Worm (Caenorhabditis elegans) whole organism, late embryonic: ENCODE data around the gene F11C7.2.

Source experiments
- C08G9.2 ChIP-seq: sonication (generic microtip); optimal IDR thresholded peaks from 2 replicates; lab custom pipeline; 2016; ENCODE audit warnings: mild to moderate bottlenecking, missing genetic modification characterization, moderate library complexity, missing compliant biosample characterization
- C38D4.7 ChIP-seq: fragments of 200-800 bp; sonication (Bioruptor generic); optimal IDR thresholded peaks from 2 replicates; lab custom pipeline; 2018; ENCODE audit warnings: mild to moderate bottlenecking, missing genetic modification characterization, moderate library complexity, missing compliant biosample characterization
- K09A11.1 ChIP-seq: sonication (generic microtip); optimal IDR thresholded peaks from 2 replicates; lab custom pipeline; 2017; ENCODE audit warnings: antibody characterized with exemption, mild to moderate bottlenecking, missing genetic modification characterization, missing compliant biosample characterization; ENCODE audit not compliant: insufficient read depth
- T23F11.4 ChIP-seq: fragments of 200-800 bp; sonication (Bioruptor generic); optimal IDR thresholded peaks from 2 replicates; lab custom pipeline; 2018; ENCODE audit warnings: mild to moderate bottlenecking, missing genetic modification characterization, missing compliant biosample characterization
- Y22D7AL.16 ChIP-seq: sonication (generic microtip); optimal IDR thresholded peaks from 2 replicates; lab custom pipeline; 2016; ENCODE audit warnings: missing genetic modification characterization, missing compliant biosample characterization
- ahr-1 ChIP-seq: sonication (generic microtip); optimal IDR thresholded peaks from 2 replicates; lab custom pipeline; 2016; ENCODE audit warnings: missing genetic modification characterization, missing compliant biosample characterization
- ama-1 ChIP-seq: fragments of 150-350 bp; optimal IDR thresholded peaks from 2 replicates; lab custom pipeline; 2014
- ceh-18 ChIP-seq: sonication (generic microtip); optimal IDR thresholded peaks from 2 replicates; lab custom pipeline; 2016; ENCODE audit warnings: missing genetic modification characterization, missing compliant biosample characterization
- ceh-2 ChIP-seq: sonication (generic microtip); optimal IDR thresholded peaks from 2 replicates; lab custom pipeline; 2016; ENCODE audit warnings: missing genotype, missing genetic modification characterization, missing compliant biosample characterization
- ceh-22 ChIP-seq: sonication (generic microtip); optimal IDR thresholded peaks from 2 replicates; lab custom pipeline; 2017; ENCODE audit warnings: missing biosample characterization, missing genetic modification characterization
- ceh-24 ChIP-seq: sonication (generic microtip); optimal IDR thresholded peaks from 2 replicates; lab custom pipeline; 2016; ENCODE audit warnings: mild to moderate bottlenecking, missing genetic modification characterization, missing compliant biosample characterization
- ceh-34 ChIP-seq: sonication (generic microtip); optimal IDR thresholded peaks from 2 replicates; lab custom pipeline; 2016; ENCODE audit warnings: mild to moderate bottlenecking, missing genetic modification characterization, missing compliant biosample characterization
- ceh-45 ChIP-seq: fragments of 200-800 bp; sonication (Bioruptor generic); IDR thresholded peaks from 2 replicates; pipeline ENCODE4 v1.3.6; 2022; ENCODE audit warnings: missing genetic modification reagents, missing genetic modification characterization, missing compliant biosample characterization
- ceh-6 ChIP-seq: fragments of 200-800 bp; sonication (Bioruptor generic); optimal IDR thresholded peaks from 2 replicates; lab custom pipeline; 2018; ENCODE audit warnings: mild to moderate bottlenecking, missing genetic modification characterization, missing compliant biosample characterization
- dmd-4 ChIP-seq: sonication (generic microtip); optimal IDR thresholded peaks from 2 replicates; lab custom pipeline; 2016; ENCODE audit warnings: borderline replicate concordance, missing genetic modification characterization, missing compliant biosample characterization
- elt-2 ChIP-seq: sonication (generic microtip); optimal IDR thresholded peaks from 2 replicates; lab custom pipeline; 2016; ENCODE audit warnings: missing genetic modification reagents, missing genetic modification characterization, missing compliant biosample characterization
- elt-4 ChIP-seq: sonication (generic microtip); optimal IDR thresholded peaks from 2 replicates; lab custom pipeline; 2016; ENCODE audit warnings: missing genetic modification characterization, missing compliant biosample characterization
- ets-4 ChIP-seq: sonication (generic microtip); optimal IDR thresholded peaks from 2 replicates; lab custom pipeline; 2016; ENCODE audit warnings: missing genetic modification characterization, missing compliant biosample characterization
- fkh-10 ChIP-seq: fragments of 150-350 bp; optimal IDR thresholded peaks from 2 replicates; lab custom pipeline; 2014; ENCODE audit warnings: missing biosample characterization, missing genetic modification reagents, missing genetic modification characterization
- gmeb-2 ChIP-seq: sonication (generic microtip); optimal IDR thresholded peaks from 2 replicates; lab custom pipeline; 2016; ENCODE audit warnings: missing genetic modification characterization, inconsistent platforms, missing compliant biosample characterization
- hlh-13 ChIP-seq: fragments of 200-800 bp; sonication (Bioruptor generic); optimal IDR thresholded peaks from 2 replicates; lab custom pipeline; 2018; ENCODE audit warnings: mild to moderate bottlenecking, missing genetic modification characterization, missing compliant biosample characterization
- hlh-30 ChIP-seq: sonication (generic microtip); optimal IDR thresholded peaks from 2 replicates; lab custom pipeline; 2017; ENCODE audit warnings: antibody characterized with exemption, missing genetic modification characterization, missing compliant biosample characterization; ENCODE audit not compliant: insufficient read depth
- hlh-6 ChIP-seq: sonication (generic microtip); optimal IDR thresholded peaks from 2 replicates; lab custom pipeline; 2016; ENCODE audit warnings: missing genotype, missing genetic modification characterization, missing compliant biosample characterization
- lin-11 ChIP-seq: fragments of 200-800 bp; sonication (Bioruptor generic); optimal IDR thresholded peaks from 2 replicates; lab custom pipeline; 2018; ENCODE audit warnings: mild to moderate bottlenecking, missing genetic modification characterization, missing compliant biosample characterization
- nfya-1 ChIP-seq: sonication (generic microtip); optimal IDR thresholded peaks from 2 replicates; lab custom pipeline; 2017; ENCODE audit warnings: missing genetic modification characterization, mild to moderate bottlenecking, missing compliant biosample characterization, antibody characterized with exemption, moderate library complexity
- odd-2 ChIP-seq: sonication (generic microtip); optimal IDR thresholded peaks from 2 replicates; lab custom pipeline; 2017; ENCODE audit warnings: antibody characterized with exemption, mild to moderate bottlenecking, missing genetic modification characterization, missing compliant biosample characterization
- pqm-1 ChIP-seq: sonication (generic microtip); optimal IDR thresholded peaks from 2 replicates; lab custom pipeline; 2016; ENCODE audit warnings: missing genetic modification characterization, missing compliant biosample characterization
- ref-2 ChIP-seq: sonication (generic microtip); optimal IDR thresholded peaks from 2 replicates; lab custom pipeline; 2016; ENCODE audit warnings: missing genetic modification characterization, missing compliant biosample characterization
- rnt-1 ChIP-seq: sonication (generic microtip); optimal IDR thresholded peaks from 2 replicates; lab custom pipeline; 2016; ENCODE audit warnings: missing genetic modification characterization, missing compliant biosample characterization
- sdc-2 ChIP-seq: sonication (generic microtip); optimal IDR thresholded peaks from 2 replicates; lab custom pipeline; 2016; ENCODE audit warnings: missing genotype, missing genetic modification characterization, missing compliant biosample characterization
- tbx-2 ChIP-seq: sonication (generic microtip); optimal IDR thresholded peaks from 2 replicates; lab custom pipeline; 2016; ENCODE audit warnings: missing genetic modification characterization, missing compliant biosample characterization
- tbx-7 ChIP-seq: sonication (generic microtip); optimal IDR thresholded peaks from 2 replicates; lab custom pipeline; 2016; ENCODE audit warnings: missing genotype, missing genetic modification characterization, missing compliant biosample characterization
- ttx-3 ChIP-seq: sonication (generic microtip); optimal IDR thresholded peaks from 2 replicates; lab custom pipeline; 2016; ENCODE audit warnings: missing genetic modification reagents, missing genetic modification characterization, missing compliant biosample characterization
- unc-3 ChIP-seq, 2 experiments: fragments of 200-800 bp in 1 of 2; sonication (Bioruptor generic) in 1 of 2; sonication (generic microtip) in 1 of 2; conservative IDR thresholded peaks in 1 of 2; optimal IDR thresholded peaks in 1 of 2; 2 replicates each; pipeline versions ENCODE4 v1.3.6 to Lab custom; 2016 to 2022; ENCODE audit warnings: missing compliant biosample characterization in 2 of 2, missing genetic modification characterization in 2 of 2, missing genetic modification reagents in 1 of 2
- zip-5 ChIP-seq: sonication (generic microtip); optimal IDR thresholded peaks from 2 replicates; lab custom pipeline; 2016; ENCODE audit warnings: missing genetic modification characterization, missing compliant biosample characterization
- ztf-16 ChIP-seq: sonication (generic microtip); optimal IDR thresholded peaks from 2 replicates; lab custom pipeline; 2017; ENCODE audit warnings: missing genetic modification characterization, missing compliant biosample characterization

Gene F11C7.2

DNA sequence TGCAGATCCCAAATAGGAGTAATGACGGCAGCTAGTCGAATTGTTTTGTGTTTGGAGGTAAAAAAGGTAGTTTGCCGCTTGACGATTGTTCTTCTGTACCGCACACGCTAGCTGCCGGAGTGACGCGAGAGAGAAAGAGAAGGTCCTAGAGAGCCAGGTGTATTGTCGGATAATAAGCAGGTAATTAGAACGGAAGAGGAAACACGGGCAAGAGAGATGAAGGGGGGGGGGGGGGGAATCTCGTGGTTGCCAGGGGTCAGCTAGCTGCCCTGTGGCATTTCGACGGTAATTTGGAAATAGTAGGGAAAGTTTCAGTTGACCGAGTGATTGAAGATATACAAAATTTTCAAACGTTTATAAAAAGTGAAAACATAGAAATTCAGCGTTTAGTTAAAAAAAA is 17.3 kb downstream of the F11C7.2 start, which contains the start of gene crb-1:
Gene crb-1 (minus strand): TSS at position 147 of the 400 bp plus-strand sequence.
- TF ChIP-seq tbx-7 (tag; lab: Kevin White, UChicago): no peak
- no peak for TF ChIP-seq Y22D7AL.16
- no peak for TF ChIP-seq C38D4.7
- no peak for TF ChIP-seq nfya-1 (tag; lab: Kevin White, UChicago)
- no peak for TF ChIP-seq hlh-30 (tag; lab: Kevin White, UChicago)
- no peak for TF ChIP-seq ceh-2 (tag; lab: Kevin White, UChicago)
- no peak for TF ChIP-seq ceh-18 (tag; lab: Kevin White, UChicago)

ce11 chrX:17417505-17418004 is 20.9 kb downstream of the F11C7.2 start:
- TF ChIP-seq ama-1 (no peak), ceh-45 (no peak), lin-11 (tag; lab: Kevin White, UChicago) (no peak), ceh-6 (no peak), K09A11.1 (tag; lab: Kevin White, UChicago) (no peak), C08G9.2 (tag; lab: Kevin White, UChicago) (no peak), hlh-13 (GFP tag; lab: Kevin White, UChicago) (no peak), hlh-6 (tag; lab: Kevin White, UChicago) (no peak), pqm-1 (tag; lab: Kevin White, UChicago) (no peak), ets-4 (tag; lab: Kevin White, UChicago) (no peak), ceh-34 (no peak), unc-3 (GFP tag; conservative IDR thresholded peaks at IDR 0.05; lab: Robert Waterston, UW) (no peak), unc-3 (tag; optimal IDR thresholded peaks at IDR 0.05; lab: Kevin White, UChicago) (no peak), hlh-30 (tag; lab: Kevin White, UChicago) (no peak), fkh-10 (no peak), T23F11.4 (no peak), nfya-1 (tag; lab: Kevin White, UChicago) (no peak)

- TF ChIP-seq ceh-22: no peak
- TF ChIP-seq unc-3 (GFP tag; conservative IDR thresholded peaks at IDR 0.05; lab: Robert Waterston, UW): no peak
- TF ChIP-seq unc-3 (tag; optimal IDR thresholded peaks at IDR 0.05; lab: Kevin White, UChicago): no peak
- TF ChIP-seq ref-2 (tag; lab: Kevin White, UChicago): no peak
- no peak for TF ChIP-seq ceh-24 (tag; lab: Kevin White, UChicago)
- no peak for TF ChIP-seq ceh-6
- no peak for TF ChIP-seq zip-5 (tag; lab: Kevin White, UChicago)
- no peak for TF ChIP-seq odd-2 (tag; lab: Kevin White, UChicago)
- TF ChIP-seq, all 69 proteins: peak for 0
Observed at ce11 chrX:17419813-17420584, 23.4 kb downstream of the F11C7.2 start.

DNA sequence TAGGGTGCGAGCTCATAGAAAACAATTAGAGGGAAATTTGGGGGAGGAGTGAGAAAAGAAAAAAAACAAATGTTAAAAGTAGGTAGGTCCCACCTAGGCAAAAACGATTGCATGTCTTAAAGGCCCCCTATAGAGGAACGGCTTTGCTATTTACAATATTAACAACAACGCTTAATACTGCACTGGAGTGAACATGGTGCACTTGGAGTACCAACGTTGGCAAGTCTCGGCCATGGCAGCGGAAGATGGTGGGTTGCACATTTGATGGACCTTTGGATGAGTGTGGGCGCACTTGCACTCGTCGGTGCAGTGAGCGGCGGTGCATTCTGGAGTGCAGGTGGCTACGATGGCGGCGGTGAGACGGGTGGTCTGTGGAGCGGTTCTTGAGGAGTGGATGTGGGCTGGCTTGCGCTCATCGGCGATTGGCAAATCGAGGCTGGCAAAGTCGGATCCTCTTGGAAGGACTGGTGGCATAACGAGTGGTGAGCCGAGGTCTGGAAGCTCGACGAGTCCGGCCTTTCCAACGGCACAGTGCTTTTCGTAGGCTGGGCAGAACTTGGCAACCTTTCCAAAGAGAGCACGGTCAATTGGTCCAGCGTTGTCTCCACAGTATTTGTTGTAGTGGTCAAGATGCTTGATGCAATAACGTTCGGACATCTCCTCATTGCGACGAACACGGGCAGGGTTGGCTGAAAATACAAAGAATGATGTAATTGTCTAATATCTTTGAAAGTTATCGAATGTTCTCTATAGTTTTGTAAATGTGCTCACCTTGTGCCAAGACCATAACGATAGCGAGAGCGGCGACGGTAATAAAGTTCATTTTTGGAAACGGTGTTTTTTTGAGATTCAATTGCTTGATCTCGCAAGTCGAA is 24.2 kb downstream of the F11C7.2 start:
- no peak for TF ChIP-seq elt-2 (tag; lab: Kevin White, UChicago)
- TF ChIP-seq sdc-2 (tag; lab: Kevin White, UChicago): peak; percentile 4
- TF ChIP-seq ahr-1 (tag; lab: Kevin White, UChicago): no peak
- no peak for TF ChIP-seq ceh-24 (tag; lab: Kevin White, UChicago)
- TF ChIP-seq ztf-16: no peak
- TF ChIP-seq tbx-2 (tag; lab: Kevin White, UChicago): no peak
- no peak for TF ChIP-seq dmd-4 (tag; lab: Kevin White, UChicago)
- no peak for TF ChIP-seq ttx-3 (tag; lab: Kevin White, UChicago)
- no peak for TF ChIP-seq rnt-1 (tag; lab: Kevin White, UChicago)
- no peak for TF ChIP-seq gmeb-2 (tag; lab: Kevin White, UChicago)
- no peak for TF ChIP-seq ref-2 (tag; lab: Kevin White, UChicago)
- peak; percentile 31 for TF ChIP-seq elt-4 (tag; lab: Kevin White, UChicago)
- TF ChIP-seq T23F11.4: no peak
- TF ChIP-seq hlh-6 (tag; lab: Kevin White, UChicago): no peak
- TF ChIP-seq odd-2 (tag; lab: Kevin White, UChicago): no peak
